Worm (Caenorhabditis elegans) whole organism, midembryonic: ENCODE measurements around the gene F11A5.18.

ENCODE experiments used
- T22C8.4 ChIP-seq: fragments of 200-800 bp; sonication (Bioruptor generic); IDR thresholded peaks from 2 replicates; pipeline ENCODE4 v1.3.6; 2022; ENCODE audit warnings: missing genetic modification characterization, missing compliant biosample characterization
- cog-1 ChIP-seq: sonication (generic microtip); optimal IDR thresholded peaks from 2 replicates; lab custom pipeline; 2016; ENCODE audit warnings: missing genetic modification characterization, missing compliant biosample characterization
- flt-1 ChIP-seq: fragments of 200-800 bp; sonication (Bioruptor generic); IDR thresholded peaks from 2 replicates; pipeline ENCODE4 v1.3.6; 2022; ENCODE audit warnings: missing genetic modification characterization, missing compliant biosample characterization
- klf-2 ChIP-seq: fragments of 200-800 bp; sonication (Bioruptor generic); conservative IDR thresholded peaks from 2 replicates; pipeline ENCODE4 v1.3.6; 2022; ENCODE audit warnings: missing genetic modification reagents, missing genetic modification characterization, missing compliant biosample characterization
- med-1 ChIP-seq: sonication (generic microtip); optimal IDR thresholded peaks from 2 replicates; lab custom pipeline; 2017; ENCODE audit warnings: missing genetic modification characterization, mild to moderate bottlenecking, missing compliant biosample characterization, antibody characterized with exemption, missing genetic modification reagents; ENCODE audit not compliant: insufficient read depth
- ref-1 ChIP-seq: fragments of 200-800 bp; sonication (Bioruptor generic); conservative IDR thresholded peaks from 2 replicates; pipeline ENCODE4 v1.3.6; 2022; ENCODE audit warnings: missing genetic modification reagents, missing genetic modification characterization, missing compliant biosample characterization
- tab-1 ChIP-seq: fragments of 200-800 bp; sonication (Bioruptor generic); IDR thresholded peaks from 2 replicates; pipeline ENCODE4 v1.3.6; 2022; ENCODE audit warnings: missing genetic modification characterization, missing compliant biosample characterization
- ztf-23 ChIP-seq: fragments of 200-800 bp; sonication (Bioruptor generic); IDR thresholded peaks from 2 replicates; pipeline ENCODE4 v1.3.6; 2022; ENCODE audit warnings: missing genetic modification reagents, missing genetic modification characterization, missing compliant biosample characterization
- ztf-29 ChIP-seq: fragments of 200-800 bp; sonication (Bioruptor generic); IDR thresholded peaks from 2 replicates; pipeline ENCODE4 v1.3.6; 2022; ENCODE audit warnings: missing genetic modification reagents, missing genetic modification characterization, missing compliant biosample characterization

DNA sequence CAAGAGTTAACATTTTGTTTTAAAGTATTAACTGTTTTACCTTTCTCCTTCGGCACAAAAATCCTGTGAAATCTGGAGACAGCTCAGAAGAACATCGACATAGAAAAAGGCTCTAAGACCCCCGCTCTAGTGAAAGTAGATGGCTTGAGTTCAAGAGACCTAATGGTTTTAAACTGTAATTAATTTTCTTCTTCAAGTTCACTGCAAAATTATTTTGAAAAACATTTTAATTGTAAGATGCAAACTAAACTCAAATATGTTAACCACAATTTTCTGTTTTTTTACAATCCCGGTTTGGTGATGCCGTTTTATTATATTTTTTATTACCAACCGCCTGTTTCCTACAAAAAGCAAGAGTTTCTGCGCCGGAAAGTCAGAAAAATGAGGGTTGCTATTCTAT, 30.9 kb downstream of the F11A5.18 start, which contains the start of gene clec-233:
- TF ChIP-seq cog-1 (tag; lab: Kevin White, UChicago) (no peak), T22C8.4 (no peak), flt-1 (GFP tag; lab: Robert Waterston, UW) (no peak), ref-1 (GFP tag; lab: Robert Waterston, UW) (no peak), ztf-23 (GFP tag; lab: Robert Waterston, UW) (no peak), klf-2 (GFP tag; lab: Robert Waterston, UW) (no peak), med-1 (GFP tag; lab: Kevin White, UChicago) (no peak), tab-1 (no peak), ztf-29 (GFP tag; lab: Robert Waterston, UW) (no peak)
